Fruit fly (Drosophila melanogaster): ENCODE measurements around the gene dod.

- TF ChIP-seq dsf (GFP tag; optimal IDR thresholded peaks at IDR 0.05; ENCODE audit: borderline replicate concordance) (no peak), Mio (GFP tag; optimal IDR thresholded peaks at IDR 0.05) (peak; percentile 24), Hnf4 (GFP tag; optimal IDR thresholded peaks at IDR 0.05) (peak; percentile 70), HLH106 (tag; optimal IDR thresholded peaks at IDR 0.05) (no peak), lola (GFP tag; optimal IDR thresholded peaks at IDR 0.05) (no peak), Dfd (GFP tag; optimal IDR thresholded peaks at IDR 0.05) (no peak), Myc (optimal IDR thresholded peaks at IDR 0.05) (peak; percentile 19), h (GFP tag; optimal IDR thresholded peaks at IDR 0.05) (peak; percentile 54), usp (GFP tag; optimal IDR thresholded peaks at IDR 0.05) (no peak), br (GFP tag; optimal IDR thresholded peaks at IDR 0.05) (peak; percentile 2), CrebA (GFP tag; optimal IDR thresholded peaks at IDR 0.05; ENCODE audit: borderline replicate concordance) (no peak), sv (GFP tag; optimal IDR thresholded peaks at IDR 0.05) (peak; percentile 28), Jra (GFP tag; optimal IDR thresholded peaks at IDR 0.05) (peak; percentile 13), Dif (GFP tag; optimal IDR thresholded peaks at IDR 0.05; ENCODE audit: partially characterized antibody) (no peak)
Observed at dm6 chrX:21373659-21374426, 28.7 kb downstream of the dod start, which contains the start of gene slgA.
